Worm (Caenorhabditis elegans) whole organism, young adult: Measurements from ENCODE around the gene ins-39.

Experiments used
- F10E7.11 ChIP-seq: sonication (generic microtip); optimal IDR thresholded peaks from 2 replicates; lab custom pipeline; 2017; ENCODE audit warnings: mild to moderate bottlenecking, missing genetic modification characterization, moderate library complexity, missing compliant biosample characterization
- K12H6.12 ChIP-seq: fragments of 200-800 bp; sonication (Bioruptor generic); optimal IDR thresholded peaks from 2 replicates; lab custom pipeline; 2018; ENCODE audit warnings: mild to moderate bottlenecking, missing genetic modification characterization, missing compliant biosample characterization
- Y53F4B.3 ChIP-seq: fragments of 200-800 bp; sonication (Bioruptor generic); IDR thresholded peaks from 2 replicates; pipeline ENCODE4 v1.3.6; 2022; ENCODE audit warnings: missing genetic modification reagents, missing genetic modification characterization, missing compliant biosample characterization
- athp-1 ChIP-seq: sonication (generic microtip); optimal IDR thresholded peaks from 2 replicates; lab custom pipeline; 2017; ENCODE audit warnings: mild to moderate bottlenecking, missing genetic modification characterization, missing compliant biosample characterization
- attf-3 ChIP-seq: fragments of 200-800 bp; sonication (Bioruptor generic); conservative IDR thresholded peaks from 2 replicates; pipeline ENCODE4 v1.3.6; 2022; ENCODE audit warnings: missing genetic modification reagents, missing genetic modification characterization, missing compliant biosample characterization
- ceh-58 ChIP-seq: fragments of 200-800 bp; sonication (Bioruptor generic); IDR thresholded peaks from 2 replicates; pipeline ENCODE4 v1.3.6; 2022; ENCODE audit warnings: missing genetic modification characterization, missing compliant biosample characterization
- chd-7 ChIP-seq: sonication (generic microtip); optimal IDR thresholded peaks from 2 replicates; lab custom pipeline; 2016; ENCODE audit warnings: mild to moderate bottlenecking, missing genetic modification characterization, moderate library complexity, missing compliant biosample characterization
- lin-40 ChIP-seq: sonication (generic microtip); optimal IDR thresholded peaks from 2 replicates; lab custom pipeline; 2016; ENCODE audit warnings: missing genetic modification characterization, mild to moderate bottlenecking, missing compliant biosample characterization, missing genotype, missing genetic modification reagents
- madf-3 ChIP-seq: fragments of 200-800 bp; sonication (Bioruptor generic); IDR thresholded peaks from 2 replicates; pipeline ENCODE4 v1.3.6; 2022; ENCODE audit warnings: missing genetic modification reagents, missing genetic modification characterization, missing compliant biosample characterization
- mel-28 ChIP-seq: sonication (generic microtip); optimal IDR thresholded peaks from 2 replicates; lab custom pipeline; 2016; ENCODE audit warnings: borderline replicate concordance, mild to moderate bottlenecking, missing genetic modification characterization, missing compliant biosample characterization
- nhr-80 ChIP-seq: sonication (generic microtip); optimal IDR thresholded peaks from 2 replicates; lab custom pipeline; 2016; ENCODE audit warnings: missing genetic modification characterization, missing compliant biosample characterization
- snpc-1.3 ChIP-seq: sonication (generic microtip); optimal IDR thresholded peaks from 2 replicates; lab custom pipeline; 2017; ENCODE audit warnings: missing genetic modification characterization, mild to moderate bottlenecking, missing compliant biosample characterization, antibody characterized with exemption, moderate library complexity, missing genotype, missing genetic modification reagents; ENCODE audit not compliant: insufficient read depth
- unc-62 ChIP-seq: fragments of 150-350 bp; optimal IDR thresholded peaks from 2 replicates; lab custom pipeline; 2014; ENCODE audit warnings: missing biosample characterization, missing genetic modification reagents, missing genetic modification characterization
- zim-3 ChIP-seq: sonication (generic microtip); optimal IDR thresholded peaks from 2 replicates; lab custom pipeline; 2017; ENCODE audit warnings: mild to moderate bottlenecking, missing genetic modification characterization, moderate library complexity, missing compliant biosample characterization

Gene ins-39

DNA sequence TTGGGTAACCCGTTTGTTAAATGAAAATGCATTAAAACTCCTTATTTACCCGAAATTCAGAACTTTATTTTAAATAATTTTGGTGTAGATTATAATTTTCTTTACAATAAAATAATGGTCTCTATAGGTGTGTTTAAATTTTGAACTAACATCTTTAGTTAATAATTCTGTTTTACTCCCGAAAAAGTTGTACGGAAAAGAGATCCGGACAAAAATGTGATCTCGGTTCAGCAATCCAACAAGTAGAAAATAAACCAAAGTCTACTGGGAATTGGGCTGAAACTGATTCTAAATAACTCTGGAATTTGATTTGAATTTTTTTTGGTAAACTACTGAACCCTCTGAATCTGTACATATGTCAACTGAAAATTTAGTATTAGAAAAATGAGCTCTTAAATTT lies 48.5 kb downstream of the ins-39 start:
- no peak for TF ChIP-seq madf-3 (GFP tag; lab: Robert Waterston, UW)
- TF ChIP-seq unc-62 (GFP tag; lab: Kevin White, UChicago), result no peak
- no peak for TF ChIP-seq K12H6.12 (tag; lab: Kevin White, UChicago)
- TF ChIP-seq mel-28, result no peak
- no peak for TF ChIP-seq Y53F4B.3
- no peak for TF ChIP-seq chd-7 (tag; lab: Kevin White, UChicago)
- TF ChIP-seq snpc-1.3 (tag; lab: Kevin White, UChicago), result no peak
- no peak for TF ChIP-seq nhr-80 (tag; lab: Kevin White, UChicago)
- no peak for TF ChIP-seq athp-1 (tag; lab: Kevin White, UChicago)
- TF ChIP-seq lin-40 (tag; lab: Kevin White, UChicago), result no peak

ce11 chrX:1294607-1295303 lies 49.5 kb downstream of the ins-39 start, which contains the start of gene dop-4:
TSS of gene dop-4 (plus strand) at chrX:1295253.
- TF ChIP-seq zim-3 (no peak), attf-3 (GFP tag; lab: Robert Waterston, UW) (no peak), F10E7.11 (no peak), ceh-58 (GFP tag; lab: Robert Waterston, UW) (no peak)
